Worm (Caenorhabditis elegans): Measurements from ENCODE around the gene glb-29.

DNA sequence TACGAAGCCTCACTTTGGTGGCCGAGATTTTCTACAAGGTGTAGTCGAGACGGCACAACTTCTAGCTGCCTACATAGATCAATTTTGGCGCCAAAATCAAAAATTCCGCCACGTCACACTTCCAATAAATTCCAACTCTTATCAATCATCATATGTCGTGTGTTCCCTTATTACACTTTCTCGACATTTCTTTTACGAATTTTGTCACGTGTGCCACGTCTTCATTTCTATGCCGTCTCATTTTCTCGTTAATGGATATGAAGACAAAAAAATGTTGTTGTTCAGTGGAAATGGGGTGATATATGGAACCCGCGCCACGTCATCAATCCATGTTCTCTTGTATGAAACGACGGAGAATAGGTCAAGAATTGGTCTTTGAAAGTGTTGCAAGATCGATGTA, 42.7 kb downstream of the glb-29 start:
- TF ChIP-seq him-1 (tag; optimal IDR thresholded peaks at IDR 0.05), result no peak
- no peak for TF ChIP-seq W03F9.2 (tag; optimal IDR thresholded peaks at IDR 0.05)
- no peak for TF ChIP-seq dao-5 (tag; optimal IDR thresholded peaks at IDR 0.05)
